Worm (Caenorhabditis elegans) whole organism, L3 larva: Measurements from ENCODE around the gene txdc-9.

Experiments
- ZK546.5 ChIP-seq: sonication (generic microtip); optimal IDR thresholded peaks from 2 replicates; lab custom pipeline; 2017; ENCODE audit warnings: missing biosample characterization, missing genetic modification characterization
- ceh-82 ChIP-seq: fragments of 150-350 bp; optimal IDR thresholded peaks from 2 replicates; lab custom pipeline; 2014; ENCODE audit warnings: missing biosample characterization, missing genetic modification characterization
- elt-2 ChIP-seq: sonication (generic microtip); optimal IDR thresholded peaks from 2 replicates; lab custom pipeline; 2016; ENCODE audit warnings: missing genetic modification reagents, mild to moderate bottlenecking, missing genetic modification characterization, missing compliant biosample characterization
- elt-3 ChIP-seq, 3 experiments: fragments of 150-350 bp in 1 of 3; sonication (generic microtip) in 2 of 3; optimal IDR thresholded peaks; 2 replicates in 2 of 3; 4 replicates in 1 of 3; lab custom pipeline; 2014 to 2017; ENCODE audit warnings: missing biosample characterization in 3 of 3, missing genetic modification characterization in 3 of 3
- fkh-10 ChIP-seq: sonication (generic microtip); optimal IDR thresholded peaks from 2 replicates; lab custom pipeline; 2017; ENCODE audit warnings: missing biosample characterization, missing genetic modification reagents, missing genetic modification characterization
- fos-1 ChIP-seq: fragments of 150-350 bp; optimal IDR thresholded peaks from 2 replicates; lab custom pipeline; 2014; ENCODE audit warnings: missing biosample characterization, missing genetic modification characterization
- lin-15B ChIP-seq: fragments of 150-350 bp; optimal IDR thresholded peaks from 2 replicates; lab custom pipeline; 2014; ENCODE audit warnings: missing biosample characterization, missing genetic modification characterization
- mml-1 ChIP-seq: fragments of 150-350 bp; sonication (generic microtip); optimal IDR thresholded peaks from 3 replicates; lab custom pipeline; 2014; ENCODE audit warnings: missing biosample characterization, missing genetic modification characterization
- nhr-11 ChIP-seq: fragments of 150-350 bp; optimal IDR thresholded peaks from 2 replicates; lab custom pipeline; 2014; ENCODE audit warnings: missing biosample characterization, missing genetic modification characterization
- nhr-76 ChIP-seq: fragments of 150-350 bp; sonication (generic microtip); optimal IDR thresholded peaks from 5 replicates; lab custom pipeline; 2014; ENCODE audit warnings: missing biosample characterization, missing genetic modification characterization
- skn-1 ChIP-seq: fragments of 150-350 bp; optimal IDR thresholded peaks from 2 replicates; lab custom pipeline; 2014; ENCODE audit warnings: missing biosample characterization, missing genetic modification characterization
- unc-39 ChIP-seq: sonication (generic microtip); optimal IDR thresholded peaks from 4 replicates; lab custom pipeline; 2017; ENCODE audit warnings: missing biosample characterization, missing genetic modification characterization
- ztf-11 ChIP-seq: fragments of 150-350 bp; optimal IDR thresholded peaks from 2 replicates; lab custom pipeline; 2014; ENCODE audit warnings: missing biosample characterization, missing genetic modification characterization

- TF ChIP-seq elt-2 (no peak), lin-15B (no peak), nhr-11 (tag; lab: Kevin White, UChicago) (no peak), fos-1 (no peak), fkh-10 (no peak), unc-39 (no peak), ceh-82 (no peak), mml-1 (no peak), nhr-76 (tag; lab: Kevin White, UChicago) (no peak), ZK546.5 (tag; lab: Kevin White, UChicago) (no peak), ztf-11 (no peak), elt-3 (tag; optimal IDR thresholded peaks at IDR 0.05; lab: Kevin White, UChicago) (no peak), skn-1 (tag; lab: Kevin White, UChicago) (no peak)
Observed at ce11 chrIII:6430834-6431233, 1.1 kb upstream of the txdc-9 start, which contains the start of gene popl-1.
